Worm (Caenorhabditis elegans) whole organism, L4 larva: Measurements from ENCODE around the gene Y41C4A.6.
A peak's percentile ranks its signal among the peaks of the same experiment; 100 is the strongest.

Source experiments
- D1046.2 ChIP-seq: fragments of 200-800 bp; sonication (Bioruptor generic); IDR thresholded peaks from 2 replicates; pipeline ENCODE4 v1.3.6; 2022; ENCODE audit warnings: missing genetic modification characterization, missing compliant biosample characterization
- Y48G9A.11 ChIP-seq: fragments of 200-800 bp; sonication (Bioruptor generic); IDR thresholded peaks from 2 replicates; pipeline ENCODE4 v1.3.6; 2022; ENCODE audit warnings: missing genetic modification reagents, missing genetic modification characterization, missing compliant biosample characterization
- Y75B8A.6 ChIP-seq: fragments of 200-800 bp; sonication (Bioruptor generic); IDR thresholded peaks from 2 replicates; pipeline ENCODE4 v1.3.6; 2022; ENCODE audit warnings: missing genetic modification reagents, missing genetic modification characterization, missing compliant biosample characterization
- ZK337.2 ChIP-seq: fragments of 200-800 bp; sonication (Bioruptor generic); IDR thresholded peaks from 2 replicates; pipeline ENCODE4 v1.3.6; 2022; ENCODE audit warnings: missing genetic modification reagents, missing genetic modification characterization, missing compliant biosample characterization
- aha-1 ChIP-seq: fragments of 150-350 bp; peaks from one replicate; lab custom pipeline; 2014; ENCODE audit warnings: missing biosample characterization, missing genetic modification characterization
- arid-1 ChIP-seq: fragments of 200-800 bp; sonication (Bioruptor generic); conservative IDR thresholded peaks from 2 replicates; pipeline ENCODE4 v1.3.6; 2022; ENCODE audit warnings: missing genetic modification reagents, missing genetic modification characterization, missing compliant biosample characterization
- ceh-32 ChIP-seq: sonication (generic microtip); optimal IDR thresholded peaks from 2 replicates; lab custom pipeline; 2016; ENCODE audit warnings: mild to moderate bottlenecking, missing genetic modification characterization, missing compliant biosample characterization; ENCODE audit not compliant: poor library complexity
- ceh-82 ChIP-seq: sonication (generic microtip); optimal IDR thresholded peaks from 2 replicates; lab custom pipeline; 2017; ENCODE audit warnings: missing biosample characterization, missing genetic modification characterization
- dmd-6 ChIP-seq: fragments of 200-800 bp; sonication (Bioruptor generic); IDR thresholded peaks from 2 replicates; pipeline ENCODE4 v1.3.6; 2022; ENCODE audit warnings: missing genetic modification reagents, missing genetic modification characterization, missing compliant biosample characterization
- dve-1 ChIP-seq: sonication (generic microtip); optimal IDR thresholded peaks from 2 replicates; lab custom pipeline; 2017; ENCODE audit warnings: antibody characterized with exemption, mild to moderate bottlenecking, missing genetic modification characterization, missing compliant biosample characterization; ENCODE audit not compliant: insufficient read depth
- egl-43 ChIP-seq: fragments of 200-800 bp; sonication (Bioruptor generic); IDR thresholded peaks from 2 replicates; pipeline ENCODE4 v1.3.6; 2022; ENCODE audit warnings: missing genetic modification reagents, missing genetic modification characterization, missing compliant biosample characterization
- fkh-10 ChIP-seq: fragments of 150-350 bp; optimal IDR thresholded peaks from 2 replicates; lab custom pipeline; 2014; ENCODE audit warnings: missing biosample characterization, missing genetic modification reagents, missing genetic modification characterization
- fos-1 ChIP-seq: fragments of 150-350 bp; optimal IDR thresholded peaks from 2 replicates; lab custom pipeline; 2014; ENCODE audit warnings: missing biosample characterization, missing genetic modification characterization
- gei-8 ChIP-seq: fragments of 200-800 bp; sonication (Bioruptor generic); optimal IDR thresholded peaks from 2 replicates; lab custom pipeline; 2018; ENCODE audit warnings: mild to moderate bottlenecking, missing genetic modification characterization, missing compliant biosample characterization
- hif-1 ChIP-seq, 2 experiments: sonication (generic microtip); optimal IDR thresholded peaks; 2 replicates each; lab custom pipeline; 2016 to 2017; ENCODE audit warnings: missing compliant biosample characterization in 2 of 2, missing genetic modification characterization in 2 of 2, missing genetic modification reagents in 2 of 2, missing genotype in 2 of 2, mild to moderate bottlenecking in 1 of 2
- hlh-11 ChIP-seq: fragments of 200-800 bp; sonication (Bioruptor generic); optimal IDR thresholded peaks from 2 replicates; lab custom pipeline; 2018; ENCODE audit warnings: mild to moderate bottlenecking, missing genetic modification characterization, missing compliant biosample characterization
- hmg-1.1 ChIP-seq: fragments of 200-800 bp; sonication (Bioruptor generic); IDR thresholded peaks from 2 replicates; pipeline ENCODE4 v1.3.6; 2022; ENCODE audit warnings: missing genetic modification reagents, missing genetic modification characterization, missing compliant biosample characterization
- lim-7 ChIP-seq: fragments of 200-800 bp; sonication (Bioruptor generic); IDR thresholded peaks from 2 replicates; pipeline ENCODE4 v1.3.6; 2022; ENCODE audit warnings: missing genetic modification characterization, missing compliant biosample characterization
- lin-1 ChIP-seq: fragments of 200-800 bp; sonication (Bioruptor generic); IDR thresholded peaks from 2 replicates; pipeline ENCODE4 v1.3.6; 2022; ENCODE audit warnings: missing genetic modification reagents, missing genetic modification characterization, missing compliant biosample characterization
- lin-38 ChIP-seq: fragments of 200-800 bp; sonication (Bioruptor generic); IDR thresholded peaks from 2 replicates; pipeline ENCODE4 v1.3.6; 2022; ENCODE audit warnings: missing genetic modification reagents, missing genetic modification characterization, missing compliant biosample characterization
- lsy-2 ChIP-seq, 2 experiments: fragments of 150-350 bp in 1 of 2; sonication (generic microtip) in 1 of 2; optimal IDR thresholded peaks; 2 replicates each; lab custom pipeline; 2014 to 2017; ENCODE audit warnings: missing biosample characterization in 2 of 2, missing genetic modification characterization in 2 of 2
- madf-5 ChIP-seq, 2 experiments: fragments of 200-800 bp; sonication (Bioruptor generic); IDR thresholded peaks; 2 replicates each; pipeline ENCODE4 v1.3.6; 2022; ENCODE audit warnings: missing compliant biosample characterization in 2 of 2, missing genetic modification characterization in 2 of 2
- mdl-1 ChIP-seq, 2 experiments: fragments of 150-350 bp in 1 of 2; sonication (generic microtip) in 1 of 2; optimal IDR thresholded peaks; 2 replicates each; lab custom pipeline; 2014 to 2017; ENCODE audit warnings: missing biosample characterization in 2 of 2, missing genetic modification characterization in 2 of 2
- nhr-102 ChIP-seq: sonication (generic microtip); optimal IDR thresholded peaks from 2 replicates; lab custom pipeline; 2016; ENCODE audit warnings: mild to moderate bottlenecking, missing genetic modification characterization, moderate library complexity, missing compliant biosample characterization
- nhr-11 ChIP-seq: fragments of 150-350 bp; optimal IDR thresholded peaks from 2 replicates; lab custom pipeline; 2014; ENCODE audit warnings: missing biosample characterization, missing genetic modification characterization
- nhr-111 ChIP-seq: fragments of 200-800 bp; sonication (Bioruptor generic); optimal IDR thresholded peaks from 2 replicates; lab custom pipeline; 2018; ENCODE audit warnings: mild to moderate bottlenecking, missing genetic modification characterization, missing compliant biosample characterization
- nhr-25 ChIP-seq: sonication (generic microtip); optimal IDR thresholded peaks from 2 replicates; lab custom pipeline; 2017; ENCODE audit warnings: missing genetic modification characterization, mild to moderate bottlenecking, missing compliant biosample characterization, antibody characterized with exemption, moderate library complexity, borderline replicate concordance; ENCODE audit not compliant: insufficient read depth
- nhr-42 ChIP-seq: fragments of 200-800 bp; sonication (Bioruptor generic); IDR thresholded peaks from 2 replicates; pipeline ENCODE4 v1.3.6; 2022; ENCODE audit warnings: missing genetic modification characterization, missing compliant biosample characterization
- nhr-48 ChIP-seq: sonication (generic microtip); optimal IDR thresholded peaks from 2 replicates; lab custom pipeline; 2016; ENCODE audit warnings: mild to moderate bottlenecking, missing genetic modification characterization, missing compliant biosample characterization
- nhr-76 ChIP-seq: fragments of 150-350 bp; optimal IDR thresholded peaks from 2 replicates; lab custom pipeline; 2014; ENCODE audit warnings: missing biosample characterization, missing genetic modification characterization
- nhr-77 ChIP-seq: fragments of 150-350 bp; optimal IDR thresholded peaks from 2 replicates; lab custom pipeline; 2014; ENCODE audit warnings: missing biosample characterization, missing genetic modification characterization
- pha-4 ChIP-seq, 2 experiments: fragments of 150-350 bp in 1 of 2; fragments of 200-800 bp in 1 of 2; sonication (Bioruptor generic) in 1 of 2; IDR thresholded peaks in 1 of 2; optimal IDR thresholded peaks in 1 of 2; 2 replicates each; pipeline versions ENCODE4 v1.3.6 to Lab custom; 2014 to 2022; ENCODE audit warnings: missing genetic modification characterization in 2 of 2, missing genetic modification reagents in 2 of 2, missing biosample characterization in 1 of 2, missing compliant biosample characterization in 1 of 2
- saeg-2 ChIP-seq: fragments of 200-800 bp; sonication (Bioruptor generic); IDR thresholded peaks from 2 replicates; pipeline ENCODE4 v1.3.6; 2022; ENCODE audit warnings: missing genetic modification reagents, missing genetic modification characterization, missing compliant biosample characterization
- sdz-12 ChIP-seq: fragments of 200-800 bp; sonication (Bioruptor generic); optimal IDR thresholded peaks from 2 replicates; lab custom pipeline; 2018; ENCODE audit warnings: mild to moderate bottlenecking, missing genetic modification characterization, missing compliant biosample characterization
- set-16 ChIP-seq: fragments of 200-800 bp; sonication (Bioruptor generic); IDR thresholded peaks from 2 replicates; pipeline ENCODE4 v1.3.6; 2022; ENCODE audit warnings: missing genetic modification reagents, missing genetic modification characterization, missing compliant biosample characterization
- skn-1 ChIP-seq: fragments of 150-350 bp; optimal IDR thresholded peaks from 2 replicates; lab custom pipeline; 2014; ENCODE audit warnings: missing biosample characterization, missing genetic modification characterization
- spr-3 ChIP-seq: fragments of 200-800 bp; sonication (Bioruptor generic); optimal IDR thresholded peaks from 2 replicates; lab custom pipeline; 2018; ENCODE audit warnings: mild to moderate bottlenecking, missing genetic modification characterization, missing compliant biosample characterization
- tra-1 ChIP-seq: fragments of 200-800 bp; sonication (Bioruptor generic); IDR thresholded peaks from 2 replicates; pipeline ENCODE4 v1.3.6; 2022; ENCODE audit warnings: missing genetic modification reagents, missing genetic modification characterization, missing compliant biosample characterization
- vab-7 ChIP-seq: fragments of 200-800 bp; sonication (Bioruptor generic); IDR thresholded peaks from 2 replicates; pipeline ENCODE4 v1.3.6; 2022; ENCODE audit warnings: missing genetic modification reagents, missing genetic modification characterization, missing compliant biosample characterization
- zag-1 ChIP-seq: fragments of 150-350 bp; optimal IDR thresholded peaks from 2 replicates; lab custom pipeline; 2014; ENCODE audit warnings: missing biosample characterization, missing genetic modification characterization
- zfp-3 ChIP-seq: fragments of 200-800 bp; sonication (Bioruptor generic); conservative IDR thresholded peaks from 2 replicates; pipeline ENCODE4 v1.3.6; 2022; ENCODE audit warnings: missing genetic modification reagents, missing genetic modification characterization, missing compliant biosample characterization

Y41C4A.6 gene

DNA sequence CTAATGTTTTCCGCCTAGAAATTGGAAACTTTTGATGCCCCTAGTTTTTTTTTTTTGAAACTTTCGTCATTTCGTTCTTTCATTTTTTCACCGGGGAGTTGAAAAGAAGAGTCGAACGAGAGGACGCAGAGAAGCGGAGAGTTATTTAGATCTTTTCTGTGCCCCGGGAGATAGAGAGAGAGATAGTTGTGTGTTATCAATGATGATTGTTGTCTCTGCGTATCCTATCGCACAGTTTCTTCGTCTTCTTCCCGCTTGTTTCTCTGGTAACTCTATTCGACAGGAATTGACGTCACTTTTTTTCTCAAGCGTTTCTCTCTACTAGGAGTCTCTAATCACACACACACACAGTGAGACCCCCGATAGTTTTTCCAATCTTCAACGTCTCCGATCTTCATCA, 7.1 kb upstream of the Y41C4A.6 start (continued):
- peak in 1 of 2 experiments; percentile 29 for TF ChIP-seq lsy-2 (tag; optimal IDR thresholded peaks at IDR 0.05; lab: Kevin White, UChicago)

DNA sequence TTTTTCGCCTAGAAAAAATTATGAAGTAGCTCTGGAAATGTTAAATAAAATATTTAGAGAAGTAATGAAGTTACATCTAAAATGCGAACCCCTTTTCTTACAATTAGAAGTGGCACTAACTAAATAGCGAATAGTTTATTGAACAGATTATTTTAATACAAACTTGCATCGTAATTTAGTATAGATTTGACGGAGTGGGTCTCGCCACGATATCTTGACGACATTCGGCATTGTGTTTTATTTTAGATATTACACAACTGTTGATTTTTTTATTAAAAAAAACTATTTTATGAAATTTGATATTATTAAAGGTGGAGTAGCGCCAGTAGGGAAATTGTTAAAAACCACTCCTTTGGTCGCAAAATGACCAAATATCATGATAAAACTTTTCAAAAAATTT, 6.5 kb upstream of the Y41C4A.6 start:
- TF ChIP-seq aha-1 (tag; lab: Kevin White, UChicago) (peak; percentile 90), zag-1 (tag; lab: Kevin White, UChicago) (no peak)

DNA sequence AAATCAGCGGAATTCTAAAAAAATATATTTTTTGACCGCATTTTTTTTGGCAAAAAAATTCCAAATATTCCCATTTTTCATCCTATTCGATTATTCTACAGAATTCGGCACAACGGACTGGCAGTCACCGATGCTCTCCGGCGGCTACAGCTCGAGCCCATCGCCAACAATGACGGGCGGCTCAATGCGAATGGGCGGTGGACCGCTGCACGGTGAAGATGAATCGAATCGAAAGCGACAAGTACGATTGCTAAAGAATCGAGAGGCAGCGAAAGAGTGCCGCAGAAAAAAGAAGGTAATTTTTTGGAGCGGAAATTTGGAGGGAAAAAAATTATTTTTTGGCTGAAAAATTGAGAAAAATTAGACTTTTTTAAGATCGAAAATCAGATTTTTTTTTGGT, 4.0 kb upstream of the Y41C4A.6 start:
- TF ChIP-seq Y48G9A.11 (0 out of 2 replicates have a peak, but pooled peaks have one; percentile 23), sdz-12 (GFP tag; lab: Kevin White, UChicago) (peak; percentile 58), hif-1 (tag; optimal IDR thresholded peaks at IDR 0.05; lab: Kevin White, UChicago) (peak in 1 of 2 experiments; percentile 42), D1046.2 (GFP tag; lab: Robert Waterston, UW) (0 out of 2 replicates have a peak, but pooled peaks have one; percentile 39), fos-1 (no peak), lsy-2 (tag; optimal IDR thresholded peaks at IDR 0.05; lab: Kevin White, UChicago) (no peak), skn-1 (tag; lab: Kevin White, UChicago) (no peak), set-16 (GFP tag; lab: Robert Waterston, UW) (peak; percentile 53; the same call in 1 of the 2 replicates), tra-1 (GFP tag; lab: Robert Waterston, UW) (0 out of 2 replicates have a peak, but pooled peaks have one; percentile 25), ZK337.2 (GFP tag; lab: Robert Waterston, UW) (no peak), lim-7 (GFP tag; lab: Robert Waterston, UW) (peak; percentile 57; the same call in 1 of the 2 replicates), aha-1 (tag; lab: Kevin White, UChicago) (peak; percentile 50), gei-8 (GFP tag; lab: Kevin White, UChicago) (peak; percentile 10), egl-43 (GFP tag; lab: Robert Waterston, UW) (peak; percentile 68)

DNA sequence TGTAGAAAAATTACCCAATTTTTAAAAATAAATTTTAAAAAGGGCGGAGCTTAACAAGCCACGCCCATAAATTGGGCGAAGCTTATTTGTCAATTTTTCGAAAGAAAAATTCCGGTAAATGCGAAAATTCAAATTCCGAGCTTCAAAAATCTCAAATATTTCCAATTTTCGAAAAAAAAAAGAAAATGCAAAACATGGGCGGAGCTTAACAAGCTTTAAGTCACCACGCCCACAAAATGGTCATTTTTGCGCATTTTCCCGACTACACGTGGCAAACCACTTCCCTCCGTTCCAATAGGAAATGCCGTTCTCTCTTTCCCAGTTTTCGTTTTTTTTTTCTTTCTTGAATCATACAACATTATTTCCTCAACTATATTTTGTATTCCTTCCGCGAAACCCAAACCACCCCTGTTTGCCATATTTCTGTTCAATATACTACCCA, 1.8 kb upstream of the Y41C4A.6 start:
- TF ChIP-seq fkh-10 (GFP tag; lab: Kevin White, UChicago) (no peak), hlh-11 (tag; lab: Kevin White, UChicago) (no peak), skn-1 (tag; lab: Kevin White, UChicago) (no peak), lin-1 (0 out of 2 replicates have a peak, but pooled peaks have one; percentile 11), nhr-102 (peak; percentile 60), saeg-2 (GFP tag; lab: Robert Waterston, UW) (no peak), vab-7 (GFP tag; lab: Robert Waterston, UW) (peak; percentile 53; the same call in 1 of the 2 replicates), ceh-82 (no peak), nhr-42 (GFP tag; lab: Robert Waterston, UW) (peak; percentile 48; the same call in 1 of the 2 replicates), Y48G9A.11 (peak; percentile 67; the same call in 1 of the 2 replicates), gei-8 (GFP tag; lab: Kevin White, UChicago) (peak; percentile 64), ceh-32 (tag; lab: Kevin White, UChicago) (no peak), spr-3 (GFP tag; lab: Kevin White, UChicago) (peak; percentile 21), fos-1 (no peak), madf-5 (GFP tag; IDR thresholded peaks at IDR 0.05; lab: Robert Waterston, UW) (peak in 1 of 2 experiments; percentile 70; a peak in 1 of 4 replicates), mdl-1 (tag; optimal IDR thresholded peaks at IDR 0.05; lab: Kevin White, UChicago) (no peak), zfp-3 (GFP tag; lab: Robert Waterston, UW) (peak; percentile 58; the same call in 1 of the 2 replicates), nhr-25 (tag; lab: Kevin White, UChicago) (peak; percentile 36), Y75B8A.6 (peak; percentile 9; the same call in 1 of the 2 replicates), pha-4 (GFP tag; IDR thresholded peaks at IDR 0.05; lab: Robert Waterston, UW) (peak; percentile 26; the same call in 1 of the 2 replicates), pha-4 (tag; optimal IDR thresholded peaks at IDR 0.05; lab: Kevin White, UChicago) (no peak), nhr-77 (tag; lab: Kevin White, UChicago) (no peak), hif-1 (tag; optimal IDR thresholded peaks at IDR 0.05; lab: Kevin White, UChicago) (peak in 1 of 2 experiments; percentile 79), nhr-11 (tag; lab: Kevin White, UChicago) (no peak), hmg-1.1 (GFP tag; lab: Robert Waterston, UW) (no peak), dve-1 (tag; lab: Kevin White, UChicago) (peak; percentile 25), aha-1 (tag; lab: Kevin White, UChicago) (peak; percentile 63), lin-38 (GFP tag; lab: Robert Waterston, UW) (no peak; the same call in none of the 2 replicates), nhr-111 (GFP tag; lab: Kevin White, UChicago) (no peak), dmd-6 (no peak), nhr-48 (tag; lab: Kevin White, UChicago) (peak; percentile 43), nhr-76 (tag; lab: Kevin White, UChicago) (no peak), arid-1 (GFP tag; lab: Robert Waterston, UW) (peak; percentile 22; the same call in 1 of the 2 replicates)
